Worm (Caenorhabditis elegans) whole organism, L4 larva: ENCODE data around the gene spp-21.

Source experiments
- F37D6.2 ChIP-seq: sonication (generic microtip); optimal IDR thresholded peaks from 2 replicates; lab custom pipeline; 2016; ENCODE audit warnings: mild to moderate bottlenecking, missing genetic modification characterization, missing compliant biosample characterization
- F49E8.2 ChIP-seq: sonication (generic microtip); optimal IDR thresholded peaks from 2 replicates; lab custom pipeline; 2016; ENCODE audit warnings: missing compliant biosample characterization, mild to moderate bottlenecking, missing genetic modification characterization, borderline replicate concordance
- T20F7.1 ChIP-seq: fragments of 200-800 bp; sonication (Bioruptor generic); optimal IDR thresholded peaks from 2 replicates; lab custom pipeline; 2018; ENCODE audit warnings: mild to moderate bottlenecking, missing genetic modification characterization, missing compliant biosample characterization
- Y105C5A.15 ChIP-seq: fragments of 200-800 bp; sonication (Bioruptor generic); IDR thresholded peaks from 2 replicates; pipeline ENCODE4 v1.3.6; 2022; ENCODE audit warnings: missing genetic modification characterization, missing compliant biosample characterization
- Y48G9A.11 ChIP-seq: fragments of 200-800 bp; sonication (Bioruptor generic); IDR thresholded peaks from 2 replicates; pipeline ENCODE4 v1.3.6; 2022; ENCODE audit warnings: missing genetic modification reagents, missing genetic modification characterization, missing compliant biosample characterization
- ZK546.5 ChIP-seq, 2 experiments: sonication (generic microtip); optimal IDR thresholded peaks; 2 replicates each; lab custom pipeline; 2017; ENCODE audit warnings: missing biosample characterization in 2 of 2, missing genetic modification characterization in 2 of 2
- aha-1 ChIP-seq: fragments of 150-350 bp; peaks from one replicate; lab custom pipeline; 2014; ENCODE audit warnings: missing biosample characterization, missing genetic modification characterization
- arid-1 ChIP-seq: fragments of 200-800 bp; sonication (Bioruptor generic); conservative IDR thresholded peaks from 2 replicates; pipeline ENCODE4 v1.3.6; 2022; ENCODE audit warnings: missing genetic modification reagents, missing genetic modification characterization, missing compliant biosample characterization
- attf-4 ChIP-seq: sonication (generic microtip); optimal IDR thresholded peaks from 3 replicates; lab custom pipeline; 2017; ENCODE audit warnings: missing biosample characterization, missing genetic modification characterization
- ceh-28 ChIP-seq: fragments of 150-350 bp; optimal IDR thresholded peaks from 2 replicates; lab custom pipeline; 2014; ENCODE audit warnings: missing biosample characterization, missing genetic modification reagents, missing genetic modification characterization
- ceh-32 ChIP-seq: sonication (generic microtip); optimal IDR thresholded peaks from 2 replicates; lab custom pipeline; 2016; ENCODE audit warnings: mild to moderate bottlenecking, missing genetic modification characterization, missing compliant biosample characterization; ENCODE audit not compliant: poor library complexity
- ceh-82 ChIP-seq: sonication (generic microtip); optimal IDR thresholded peaks from 2 replicates; lab custom pipeline; 2017; ENCODE audit warnings: missing biosample characterization, missing genetic modification characterization
- daf-12 ChIP-seq: fragments of 150-350 bp; optimal IDR thresholded peaks from 2 replicates; lab custom pipeline; 2014; ENCODE audit warnings: missing biosample characterization, missing genetic modification reagents, missing genetic modification characterization
- dmd-6 ChIP-seq: fragments of 200-800 bp; sonication (Bioruptor generic); IDR thresholded peaks from 2 replicates; pipeline ENCODE4 v1.3.6; 2022; ENCODE audit warnings: missing genetic modification reagents, missing genetic modification characterization, missing compliant biosample characterization
- duxl-1 ChIP-seq: sonication (generic microtip); optimal IDR thresholded peaks from 2 replicates; lab custom pipeline; 2016; ENCODE audit warnings: mild to moderate bottlenecking, missing genetic modification characterization, moderate library complexity, missing compliant biosample characterization; ENCODE audit not compliant: poor library complexity
- dve-1 ChIP-seq: sonication (generic microtip); optimal IDR thresholded peaks from 2 replicates; lab custom pipeline; 2017; ENCODE audit warnings: antibody characterized with exemption, mild to moderate bottlenecking, missing genetic modification characterization, missing compliant biosample characterization; ENCODE audit not compliant: insufficient read depth
- egl-43 ChIP-seq: fragments of 200-800 bp; sonication (Bioruptor generic); IDR thresholded peaks from 2 replicates; pipeline ENCODE4 v1.3.6; 2022; ENCODE audit warnings: missing genetic modification reagents, missing genetic modification characterization, missing compliant biosample characterization
- hlh-11 ChIP-seq: fragments of 200-800 bp; sonication (Bioruptor generic); optimal IDR thresholded peaks from 2 replicates; lab custom pipeline; 2018; ENCODE audit warnings: mild to moderate bottlenecking, missing genetic modification characterization, missing compliant biosample characterization
- jun-1 ChIP-seq: fragments of 150-350 bp; optimal IDR thresholded peaks from 2 replicates; lab custom pipeline; 2014; ENCODE audit warnings: missing biosample characterization, missing genetic modification reagents, missing genetic modification characterization
- lin-29 ChIP-seq: fragments of 200-800 bp; sonication (Bioruptor generic); IDR thresholded peaks from 2 replicates; pipeline ENCODE4 v1.3.6; 2022; ENCODE audit warnings: missing genetic modification reagents, missing genetic modification characterization, missing compliant biosample characterization
- lsy-2 ChIP-seq, 2 experiments: fragments of 150-350 bp in 1 of 2; sonication (generic microtip) in 1 of 2; optimal IDR thresholded peaks; 2 replicates each; lab custom pipeline; 2014 to 2017; ENCODE audit warnings: missing biosample characterization in 2 of 2, missing genetic modification characterization in 2 of 2
- madf-5 ChIP-seq, 2 experiments: fragments of 200-800 bp; sonication (Bioruptor generic); IDR thresholded peaks; 2 replicates each; pipeline ENCODE4 v1.3.6; 2022; ENCODE audit warnings: missing compliant biosample characterization in 2 of 2, missing genetic modification characterization in 2 of 2
- mdl-1 ChIP-seq, 2 experiments: fragments of 150-350 bp in 1 of 2; sonication (generic microtip) in 1 of 2; optimal IDR thresholded peaks; 2 replicates each; lab custom pipeline; 2014 to 2017; ENCODE audit warnings: missing biosample characterization in 2 of 2, missing genetic modification characterization in 2 of 2
- mdt-29 ChIP-seq: fragments of 200-800 bp; sonication (Bioruptor generic); IDR thresholded peaks from 2 replicates; pipeline ENCODE4 v1.3.6; 2022; ENCODE audit warnings: missing genetic modification reagents, missing genetic modification characterization, missing compliant biosample characterization
- mep-1 ChIP-seq: fragments of 150-350 bp; sonication (generic microtip); optimal IDR thresholded peaks from 3 replicates; lab custom pipeline; 2014; ENCODE audit warnings: missing biosample characterization, missing genetic modification characterization
- mxl-2 ChIP-seq: fragments of 200-800 bp; sonication (Bioruptor generic); conservative IDR thresholded peaks from 2 replicates; pipeline ENCODE4 v1.3.6; 2022; ENCODE audit warnings: missing genetic modification reagents, missing genetic modification characterization, missing compliant biosample characterization
- nhr-102 ChIP-seq: sonication (generic microtip); optimal IDR thresholded peaks from 2 replicates; lab custom pipeline; 2016; ENCODE audit warnings: mild to moderate bottlenecking, missing genetic modification characterization, moderate library complexity, missing compliant biosample characterization
- nhr-11 ChIP-seq: fragments of 150-350 bp; optimal IDR thresholded peaks from 2 replicates; lab custom pipeline; 2014; ENCODE audit warnings: missing biosample characterization, missing genetic modification characterization
- nhr-237 ChIP-seq: sonication (generic microtip); optimal IDR thresholded peaks from 2 replicates; lab custom pipeline; 2017; ENCODE audit warnings: missing biosample characterization, missing genetic modification characterization
- nhr-25 ChIP-seq: sonication (generic microtip); optimal IDR thresholded peaks from 2 replicates; lab custom pipeline; 2017; ENCODE audit warnings: missing genetic modification characterization, mild to moderate bottlenecking, missing compliant biosample characterization, antibody characterized with exemption, moderate library complexity, borderline replicate concordance; ENCODE audit not compliant: insufficient read depth
- nhr-42 ChIP-seq: fragments of 200-800 bp; sonication (Bioruptor generic); IDR thresholded peaks from 2 replicates; pipeline ENCODE4 v1.3.6; 2022; ENCODE audit warnings: missing genetic modification characterization, missing compliant biosample characterization
- nhr-48 ChIP-seq: sonication (generic microtip); optimal IDR thresholded peaks from 2 replicates; lab custom pipeline; 2016; ENCODE audit warnings: mild to moderate bottlenecking, missing genetic modification characterization, missing compliant biosample characterization
- nhr-76 ChIP-seq: fragments of 150-350 bp; optimal IDR thresholded peaks from 2 replicates; lab custom pipeline; 2014; ENCODE audit warnings: missing biosample characterization, missing genetic modification characterization
- pqm-1 ChIP-seq: sonication (generic microtip); optimal IDR thresholded peaks from 2 replicates; lab custom pipeline; 2017; ENCODE audit warnings: missing biosample characterization, missing genetic modification characterization
- rbr-2 ChIP-seq: sonication (generic microtip); optimal IDR thresholded peaks from 2 replicates; lab custom pipeline; 2016; ENCODE audit warnings: missing genotype, missing genetic modification characterization, missing compliant biosample characterization
- sdz-12 ChIP-seq: fragments of 200-800 bp; sonication (Bioruptor generic); optimal IDR thresholded peaks from 2 replicates; lab custom pipeline; 2018; ENCODE audit warnings: mild to moderate bottlenecking, missing genetic modification characterization, missing compliant biosample characterization
- spr-3 ChIP-seq: fragments of 200-800 bp; sonication (Bioruptor generic); optimal IDR thresholded peaks from 2 replicates; lab custom pipeline; 2018; ENCODE audit warnings: mild to moderate bottlenecking, missing genetic modification characterization, missing compliant biosample characterization
- unc-130 ChIP-seq: sonication (generic microtip); optimal IDR thresholded peaks from 2 replicates; lab custom pipeline; 2016; ENCODE audit warnings: missing genetic modification reagents, missing genetic modification characterization, missing compliant biosample characterization
- zfp-3 ChIP-seq: fragments of 200-800 bp; sonication (Bioruptor generic); conservative IDR thresholded peaks from 2 replicates; pipeline ENCODE4 v1.3.6; 2022; ENCODE audit warnings: missing genetic modification reagents, missing genetic modification characterization, missing compliant biosample characterization
- zip-2 ChIP-seq: fragments of 150-350 bp; optimal IDR thresholded peaks from 2 replicates; lab custom pipeline; 2014; ENCODE audit warnings: missing biosample characterization, missing genetic modification characterization

The spp-21 gene

DNA sequence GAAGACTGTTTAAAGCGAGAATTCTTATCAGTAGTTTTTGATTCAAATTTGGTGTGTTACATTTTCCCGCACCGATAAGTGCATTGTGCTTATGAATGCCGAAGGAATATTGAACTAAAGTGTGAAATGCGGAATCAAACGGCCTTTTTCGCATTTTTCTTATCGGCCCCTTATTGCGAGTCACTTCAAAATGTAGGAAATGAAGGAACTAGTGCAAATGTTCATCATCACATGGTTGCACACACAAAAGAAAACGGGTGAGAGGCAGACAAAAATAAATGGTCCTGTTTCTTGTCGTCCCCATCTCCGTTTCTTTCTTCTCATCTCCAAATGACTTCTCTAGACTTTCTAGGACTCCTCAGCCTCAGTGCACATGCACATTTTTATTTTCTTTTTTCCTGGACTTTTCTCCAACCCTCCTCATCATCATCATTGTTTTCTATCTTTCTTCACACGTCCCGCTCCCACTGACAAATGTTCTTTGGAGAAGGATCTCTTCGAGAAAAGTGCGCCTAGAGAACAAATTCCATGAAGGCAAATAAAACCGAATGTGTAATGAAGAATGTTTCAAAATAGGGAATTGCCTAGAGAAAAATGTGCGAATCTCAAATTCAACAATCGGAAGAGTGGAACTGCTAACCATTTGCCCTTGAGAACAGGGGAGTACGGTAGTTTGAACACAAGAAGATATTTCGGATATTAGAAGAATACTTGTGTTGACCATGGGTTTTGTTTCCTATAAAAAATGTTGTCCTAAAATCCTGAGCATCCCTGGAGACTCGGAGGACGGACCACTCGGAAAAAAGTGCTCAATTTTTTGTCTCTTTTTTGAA lies 25.4 kb upstream of the spp-21 start (continued):
- TF ChIP-seq Y105C5A.15 (GFP tag; lab: Robert Waterston, UW) (no peak), madf-5 (GFP tag; IDR thresholded peaks at IDR 0.05; lab: Robert Waterston, UW) (no peak), nhr-11 (tag; lab: Kevin White, UChicago) (peak; percentile 68), Y48G9A.11 (GFP tag; lab: Robert Waterston, UW) (no peak), dve-1 (tag; lab: Kevin White, UChicago) (peak; percentile 21), nhr-102 (tag; lab: Kevin White, UChicago) (no peak), ceh-32 (tag; lab: Kevin White, UChicago) (no peak), dmd-6 (GFP tag; lab: Robert Waterston, UW) (peak; percentile 68), unc-130 (GFP tag; lab: Kevin White, UChicago) (no peak), lsy-2 (tag; optimal IDR thresholded peaks at IDR 0.05; lab: Kevin White, UChicago) (peak in 1 of 2 experiments; percentile 17), nhr-237 (tag; lab: Kevin White, UChicago) (no peak), spr-3 (GFP tag; lab: Kevin White, UChicago) (no peak), attf-4 (tag; lab: Kevin White, UChicago) (no peak), ceh-28 (tag; lab: Kevin White, UChicago) (no peak), hlh-11 (tag; lab: Kevin White, UChicago) (peak; percentile 56), F37D6.2 (tag; lab: Kevin White, UChicago) (no peak), aha-1 (tag; lab: Kevin White, UChicago) (no peak), duxl-1 (tag; lab: Kevin White, UChicago) (no peak), rbr-2 (tag; lab: Kevin White, UChicago) (no peak), mdl-1 (tag; optimal IDR thresholded peaks at IDR 0.05; lab: Kevin White, UChicago) (peak in 1 of 2 experiments; percentile 58), nhr-42 (no peak), pqm-1 (tag; lab: Kevin White, UChicago) (peak; percentile 93), zfp-3 (GFP tag; lab: Robert Waterston, UW) (no peak), daf-12 (tag; lab: Kevin White, UChicago) (no peak), nhr-48 (tag; lab: Kevin White, UChicago) (peak; percentile 9), sdz-12 (no peak), egl-43 (GFP tag; lab: Robert Waterston, UW) (no peak), mep-1 (peak; percentile 54), mxl-2 (GFP tag; lab: Robert Waterston, UW) (no peak), arid-1 (GFP tag; lab: Robert Waterston, UW) (no peak), zip-2 (tag; lab: Kevin White, UChicago) (no peak), nhr-25 (tag; lab: Kevin White, UChicago) (no peak), F49E8.2 (tag; lab: Kevin White, UChicago) (no peak), nhr-76 (tag; lab: Kevin White, UChicago) (no peak), ceh-82 (no peak), lin-29 (no peak), T20F7.1 (no peak), jun-1 (peak; percentile 32), ZK546.5 (tag; optimal IDR thresholded peaks at IDR 0.05; lab: Kevin White, UChicago) (no peak), mdt-29 (peak; percentile 26; the same call in 1 of the 2 replicates)
